Fruit fly (Drosophila melanogaster) whole organism, embryonic: ENCODE results near the gene MED15.
A peak's percentile ranks its signal among the peaks of the same experiment; 100 is the strongest.

Experiments used
- Ada2b ChIP-seq: fragments of 200-800 bp; sonication (Bioruptor generic); IDR thresholded peaks from 2 replicates; pipeline ENCODE4 v1.3.6; 2022; ENCODE audit warnings: missing biosample characterization, missing genetic modification characterization
- Bdp1 ChIP-seq: fragments of 200-800 bp; sonication (Bioruptor generic); optimal IDR thresholded peaks from 3 replicates; lab custom pipeline; 2016; ENCODE audit warnings: missing biosample characterization, missing genetic modification characterization
- CG10274 ChIP-seq: fragments of 200-800 bp; sonication (Bioruptor generic); optimal IDR thresholded peaks from 3 replicates; lab custom pipeline; 2017; ENCODE audit warnings: missing biosample characterization, mild to moderate bottlenecking, missing genetic modification characterization
- CG11093 ChIP-seq: fragments of 200-800 bp; sonication (Bioruptor generic); IDR thresholded peaks from 3 replicates; pipeline ENCODE4 v1.3.6; 2022; ENCODE audit warnings: missing biosample characterization, missing genetic modification characterization
- CG12299 ChIP-seq: fragments of 200-800 bp; sonication (Bioruptor generic); optimal IDR thresholded peaks from 2 replicates; lab custom pipeline; 2018; ENCODE audit warnings: missing biosample characterization, mild to moderate bottlenecking, missing genetic modification characterization
- CG13624 ChIP-seq: fragments of 200-800 bp; sonication (Bioruptor generic); optimal IDR thresholded peaks from 2 replicates; lab custom pipeline; 2016; ENCODE audit warnings: missing biosample characterization, missing genetic modification characterization
- CG14860 ChIP-seq: fragments of 200-800 bp; sonication (Bioruptor generic); IDR thresholded peaks from 3 replicates; pipeline ENCODE4 v1.3.6; 2022; ENCODE audit warnings: missing biosample characterization, missing genetic modification characterization; ENCODE audit not compliant: partially characterized antibody
- CG1529 ChIP-seq: fragments of 200-800 bp; sonication (Bioruptor generic); optimal IDR thresholded peaks from 3 replicates; lab custom pipeline; 2018; ENCODE audit warnings: missing biosample characterization, missing genetic modification characterization
- CG17568 ChIP-seq: fragments of 200-800 bp; sonication (Bioruptor generic); optimal IDR thresholded peaks from 2 replicates; lab custom pipeline; 2018; ENCODE audit warnings: missing biosample characterization, mild to moderate bottlenecking, missing genetic modification characterization, moderate library complexity
- CG18619 ChIP-seq: fragments of 200-800 bp; sonication (Bioruptor generic); optimal IDR thresholded peaks from 3 replicates; lab custom pipeline; 2017; ENCODE audit warnings: missing biosample characterization, mild to moderate bottlenecking, missing genetic modification characterization
- CG30020 ChIP-seq: fragments of 200-800 bp; optimal IDR thresholded peaks from 2 replicates; lab custom pipeline; 2019; ENCODE audit warnings: missing biosample characterization, mild to moderate bottlenecking, missing genetic modification characterization, moderate library complexity
- CG30431 ChIP-seq: fragments of 200-800 bp; sonication (Bioruptor generic); optimal IDR thresholded peaks from 2 replicates; lab custom pipeline; 2017; ENCODE audit warnings: missing biosample characterization, missing genetic modification characterization
- CG3065 ChIP-seq: fragments of 200-800 bp; sonication (Bioruptor generic); optimal IDR thresholded peaks from 2 replicates; lab custom pipeline; 2016; ENCODE audit warnings: missing biosample characterization, missing genetic modification characterization
- CG31224 ChIP-seq: fragments of 200-800 bp; sonication (Bioruptor generic); IDR thresholded peaks from 2 replicates; pipeline ENCODE4 v1.3.6; 2022; ENCODE audit warnings: missing biosample characterization, missing genetic modification characterization
- CG31365 ChIP-seq: fragments of 200-800 bp; sonication (Bioruptor generic); optimal IDR thresholded peaks from 2 replicates; lab custom pipeline; 2018; ENCODE audit warnings: missing biosample characterization, mild to moderate bottlenecking, missing genetic modification characterization
- CG3163 ChIP-seq: fragments of 200-800 bp; sonication (Bioruptor generic); optimal IDR thresholded peaks from 3 replicates; lab custom pipeline; 2016; ENCODE audit warnings: missing biosample characterization, missing genetic modification characterization
- CG32767 ChIP-seq: fragments of 200-800 bp; sonication (Bioruptor generic); IDR thresholded peaks from 2 replicates; pipeline ENCODE4 v1.3.6; 2022; ENCODE audit warnings: missing biosample characterization, missing genetic modification characterization
- CG3995 ChIP-seq: fragments of 200-800 bp; sonication (Bioruptor generic); optimal IDR thresholded peaks from 3 replicates; lab custom pipeline; 2016; ENCODE audit warnings: missing biosample characterization, missing genetic modification characterization
- CG4404 ChIP-seq: fragments of 200-800 bp; sonication (Bioruptor generic); IDR thresholded peaks from 2 replicates; pipeline ENCODE4 v1.3.6; 2022; ENCODE audit warnings: missing biosample characterization, missing genetic modification characterization
- CG4854 ChIP-seq: fragments of 200-800 bp; sonication (Bioruptor generic); optimal IDR thresholded peaks from 2 replicates; lab custom pipeline; 2016; ENCODE audit warnings: missing biosample characterization, missing genetic modification characterization, inconsistent platforms
- CG7928 ChIP-seq: fragments of 200-800 bp; sonication (Bioruptor generic); optimal IDR thresholded peaks from 2 replicates; lab custom pipeline; 2017; ENCODE audit warnings: missing biosample characterization, mild to moderate bottlenecking, missing genetic modification characterization
- CG7963 ChIP-seq: fragments of 200-800 bp; sonication (Bioruptor generic); IDR thresholded peaks from 3 replicates; pipeline ENCODE4 v1.3.6; 2022; ENCODE audit warnings: missing biosample characterization, missing genetic modification characterization; ENCODE audit not compliant: partially characterized antibody
- CG9609 ChIP-seq: fragments of 200-800 bp; sonication (Bioruptor generic); optimal IDR thresholded peaks from 3 replicates; lab custom pipeline; 2016; ENCODE audit warnings: missing biosample characterization, missing genetic modification characterization
- CG9817 ChIP-seq: fragments of 200-800 bp; sonication (Bioruptor generic); optimal IDR thresholded peaks from 2 replicates; lab custom pipeline; 2018; ENCODE audit warnings: missing biosample characterization, mild to moderate bottlenecking, missing genetic modification characterization, moderate library complexity
- D ChIP-seq, 2 experiments: fragments of 200-800 bp in 1 of 2; fragments of >200 bp in 1 of 2; sonication (Bioruptor generic) in 1 of 2; optimal IDR thresholded peaks; 2 replicates in 1 of 2; 3 replicates in 1 of 2; lab custom pipeline; 2017; ENCODE audit warnings: mild to moderate bottlenecking in 1 of 2, missing biosample characterization in 1 of 2, missing genetic modification characterization in 1 of 2, missing genetic modification reagents in 1 of 2
- Dip3 ChIP-seq: fragments of 200-800 bp; sonication (Bioruptor generic); optimal IDR thresholded peaks from 3 replicates; lab custom pipeline; 2016; ENCODE audit warnings: missing biosample characterization, missing genetic modification characterization
- GATAe ChIP-seq: fragments of 200-800 bp; sonication (Bioruptor generic); conservative IDR thresholded peaks from 2 replicates; pipeline ENCODE4 v1.3.6; 2022; ENCODE audit warnings: missing biosample characterization, missing genetic modification characterization
- HHEX ChIP-seq: fragments of 200-800 bp; sonication (Bioruptor generic); optimal IDR thresholded peaks from 3 replicates; lab custom pipeline; 2017; ENCODE audit warnings: missing biosample characterization, mild to moderate bottlenecking, missing genetic modification characterization, missing genetic modification reagents
- HLH3B ChIP-seq: fragments of 200-800 bp; sonication (Bioruptor generic); IDR thresholded peaks from 2 replicates; pipeline ENCODE4 v1.3.6; 2022; ENCODE audit warnings: missing biosample characterization, missing genetic modification characterization
- HLH4C ChIP-seq: fragments of 200-800 bp; sonication (Bioruptor generic); IDR thresholded peaks from 3 replicates; pipeline ENCODE4 v1.3.6; 2022; ENCODE audit warnings: missing biosample characterization, missing genetic modification characterization; ENCODE audit not compliant: partially characterized antibody
- Hr3 ChIP-seq: fragments of 200-800 bp; sonication (Bioruptor generic); optimal IDR thresholded peaks from 3 replicates; lab custom pipeline; 2016; ENCODE audit warnings: missing biosample characterization, missing genetic modification characterization
- Hr51 ChIP-seq, 2 experiments: fragments of 200-800 bp; sonication (Bioruptor generic); optimal IDR thresholded peaks; 2 replicates in 1 of 2; 3 replicates in 1 of 2; lab custom pipeline; 2016 to 2018; ENCODE audit warnings: missing biosample characterization in 2 of 2, missing genetic modification characterization in 2 of 2, mild to moderate bottlenecking in 1 of 2, moderate library complexity in 1 of 2
- Kr ChIP-seq: fragments of 200-800 bp; sonication (Bioruptor generic); optimal IDR thresholded peaks from 2 replicates; lab custom pipeline; 2017; ENCODE audit warnings: missing biosample characterization, mild to moderate bottlenecking, missing genetic modification characterization
- Mes4 ChIP-seq: fragments of 200-800 bp; sonication (Bioruptor generic); optimal IDR thresholded peaks from 2 replicates; lab custom pipeline; 2016; ENCODE audit warnings: missing biosample characterization, missing genetic modification characterization
- NK7.1 ChIP-seq: fragments of 200-800 bp; sonication (Bioruptor generic); optimal IDR thresholded peaks from 3 replicates; lab custom pipeline; 2016; ENCODE audit warnings: missing biosample characterization, missing genetic modification characterization
- ash1 ChIP-seq: fragments of 200-800 bp; sonication (Bioruptor generic); optimal IDR thresholded peaks from 2 replicates; lab custom pipeline; 2018; ENCODE audit warnings: missing biosample characterization, mild to moderate bottlenecking, missing genetic modification characterization
- bab2 ChIP-seq: fragments of 200-800 bp; sonication (Bioruptor generic); optimal IDR thresholded peaks from 2 replicates; lab custom pipeline; 2016; ENCODE audit warnings: missing biosample characterization, missing genetic modification characterization
- croc ChIP-seq: fragments of 200-800 bp; sonication (Bioruptor generic); conservative IDR thresholded peaks from 3 replicates; pipeline ENCODE4 v1.3.6; 2022; ENCODE audit warnings: missing biosample characterization, missing genetic modification characterization
- esg ChIP-seq: fragments of 200-800 bp; sonication (Bioruptor generic); conservative IDR thresholded peaks from 2 replicates; pipeline ENCODE4 v1.3.6; 2022; ENCODE audit warnings: missing biosample characterization, missing genetic modification characterization
- jigr1 ChIP-seq: fragments of 200-800 bp; sonication (Bioruptor generic); IDR thresholded peaks from 3 replicates; pipeline ENCODE4 v1.3.6; 2022; ENCODE audit warnings: missing biosample characterization, missing genetic modification characterization
- kah ChIP-seq: fragments of 200-800 bp; sonication (Bioruptor generic); optimal IDR thresholded peaks from 2 replicates; lab custom pipeline; 2018; ENCODE audit warnings: missing biosample characterization, mild to moderate bottlenecking, missing genetic modification characterization
- kni ChIP-seq: fragments of 200-800 bp; sonication (Bioruptor generic); optimal IDR thresholded peaks from 3 replicates; lab custom pipeline; 2017; ENCODE audit warnings: mild to moderate bottlenecking, missing biosample characterization, missing genetic modification reagents, missing genetic modification characterization
- mirr ChIP-seq: fragments of 200-800 bp; sonication (Bioruptor generic); optimal IDR thresholded peaks from 3 replicates; lab custom pipeline; 2018; ENCODE audit warnings: missing biosample characterization, mild to moderate bottlenecking, missing genetic modification characterization
- nerfin-1 ChIP-seq: fragments of 200-800 bp; sonication (Bioruptor generic); optimal IDR thresholded peaks from 3 replicates; lab custom pipeline; 2019; ENCODE audit warnings: missing biosample characterization, mild to moderate bottlenecking, missing genetic modification characterization, moderate library complexity
- oc ChIP-seq: fragments of 200-800 bp; sonication (Bioruptor generic); optimal IDR thresholded peaks from 2 replicates; lab custom pipeline; 2018; ENCODE audit warnings: missing biosample characterization, mild to moderate bottlenecking, missing genetic modification characterization, moderate library complexity
- pum ChIP-seq: fragments of 200-800 bp; sonication (Bioruptor generic); optimal IDR thresholded peaks from 2 replicates; lab custom pipeline; 2016; ENCODE audit warnings: missing biosample characterization, missing genetic modification characterization
- repo ChIP-seq: fragments of 200-800 bp; sonication (Bioruptor generic); optimal IDR thresholded peaks from 2 replicates; lab custom pipeline; 2016; ENCODE audit warnings: missing biosample characterization, missing genetic modification characterization
- schlank ChIP-seq: fragments of 200-800 bp; sonication (Bioruptor generic); optimal IDR thresholded peaks from 2 replicates; lab custom pipeline; 2018; ENCODE audit warnings: missing biosample characterization, mild to moderate bottlenecking, missing genetic modification characterization
- tgo ChIP-seq: fragments of 200-800 bp; sonication (Bioruptor generic); IDR thresholded peaks from 3 replicates; pipeline ENCODE4 v1.3.6; 2022; ENCODE audit warnings: missing biosample characterization, missing genetic modification characterization
- zfh2 ChIP-seq: fragments of 200-800 bp; sonication (Bioruptor generic); optimal IDR thresholded peaks from 2 replicates; lab custom pipeline; 2016; ENCODE audit warnings: missing biosample characterization, missing genetic modification characterization

The MED15 gene

DNA sequence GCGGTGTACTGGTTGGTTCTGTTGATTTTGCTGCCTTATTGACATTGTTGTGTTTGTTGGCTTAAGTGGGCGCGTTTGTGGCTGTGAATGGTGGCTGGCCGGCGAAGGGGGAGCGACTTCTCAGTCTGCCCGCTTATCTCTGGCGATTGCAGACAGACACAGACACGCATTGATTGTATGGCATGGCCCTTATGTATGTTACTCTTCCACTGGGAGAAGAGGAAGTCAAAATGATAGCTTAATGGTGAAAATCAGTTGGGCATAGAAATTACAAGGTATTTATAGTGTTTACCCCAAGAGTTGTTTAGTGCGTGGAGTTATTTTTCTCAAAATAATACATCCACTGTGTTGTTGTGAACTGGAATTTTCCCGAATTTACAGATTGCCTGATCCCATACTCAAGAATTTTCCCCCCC is 13.0 kb downstream of the MED15 start (continued):
- TF ChIP-seq tgo (GFP tag; lab: Robert Waterston, UW) (peak; percentile 69), CG1529 (GFP tag; lab: Kevin White, UChicago) (peak; percentile 95), CG32767 (GFP tag; lab: Robert Waterston, UW) (peak; percentile 46), kni (GFP tag; lab: Kevin White, UChicago) (peak; percentile 99), CG7963 (GFP tag; lab: Robert Waterston, UW) (no peak), CG31365 (tag; lab: Kevin White, UChicago) (peak; percentile 82), CG13624 (peak; percentile 85), CG9817 (tag; lab: Kevin White, UChicago) (peak; percentile 52), CG31224 (GFP tag; lab: Robert Waterston, UW) (0 out of 2 replicates have a peak, but pooled peaks have one; percentile 28), CG12299 (tag; lab: Kevin White, UChicago) (peak; percentile 91), CG3065 (GFP tag; lab: Kevin White, UChicago) (peak; percentile 86), CG3995 (GFP tag; lab: Kevin White, UChicago) (peak; percentile 62), HLH3B (GFP tag; lab: Robert Waterston, UW) (peak; percentile 89), CG17568 (GFP tag; lab: Kevin White, UChicago) (peak; percentile 96), jigr1 (GFP tag; lab: Robert Waterston, UW) (no peak), nerfin-1 (tag; lab: Kevin White, UChicago) (peak; percentile 78), GATAe (peak; percentile 65), CG7928 (GFP tag; lab: Kevin White, UChicago) (peak; percentile 60), CG4404 (GFP tag; lab: Robert Waterston, UW) (no peak), repo (GFP tag; lab: Kevin White, UChicago) (peak; percentile 79), esg (GFP tag; lab: Robert Waterston, UW) (no peak), Mes4 (peak; percentile 95), Hr51 (GFP tag; optimal IDR thresholded peaks at IDR 0.05; lab: Kevin White, UChicago) (peak; percentile 63 to 85), pum (GFP tag; lab: Kevin White, UChicago) (peak; percentile 74), oc (tag; lab: Kevin White, UChicago) (peak; percentile 90), kah (GFP tag; lab: Kevin White, UChicago) (peak; percentile 80), CG30431 (GFP tag; lab: Kevin White, UChicago) (peak; percentile 41), D (optimal IDR thresholded peaks at IDR 0.05; lab: Kevin White, UChicago) (no peak), D (GFP tag; optimal IDR thresholded peaks at IDR 0.05; lab: Kevin White, UChicago) (peak; percentile 89), zfh2 (GFP tag; lab: Kevin White, UChicago) (peak; percentile 40), CG10274 (GFP tag; lab: Kevin White, UChicago) (peak; percentile 77), NK7.1 (peak; percentile 91), HHEX (GFP tag; lab: Kevin White, UChicago) (peak; percentile 93), Bdp1 (GFP tag; lab: Kevin White, UChicago) (peak; percentile 83), CG9609 (GFP tag; lab: Kevin White, UChicago) (peak; percentile 86), CG11093 (peak; percentile 77; the same call in 2 of the 3 replicates), Dip3 (GFP tag; lab: Kevin White, UChicago) (peak; percentile 61), ash1 (peak; percentile 90), Hr3 (GFP tag; lab: Kevin White, UChicago) (peak; percentile 61), schlank (tag; lab: Kevin White, UChicago) (peak; percentile 91), CG4854 (GFP tag; lab: Kevin White, UChicago) (peak; percentile 88), mirr (GFP tag; lab: Kevin White, UChicago) (peak; percentile 93), bab2 (GFP tag; lab: Kevin White, UChicago) (peak; percentile 96), CG30020 (tag; lab: Kevin White, UChicago) (peak; percentile 6), Kr (GFP tag; lab: Kevin White, UChicago) (peak; percentile 87), CG3163 (GFP tag; lab: Kevin White, UChicago) (peak; percentile 87), Ada2b (GFP tag; lab: Robert Waterston, UW) (peak; percentile 53; the same call in 1 of the 2 replicates), CG14860 (no peak), croc (GFP tag; lab: Robert Waterston, UW) (peak; percentile 30; the same call in 1 of the 3 replicates), CG18619 (GFP tag; lab: Kevin White, UChicago) (peak; percentile 93), HLH4C (GFP tag; lab: Robert Waterston, UW) (no peak)
